Fruit fly (Drosophila melanogaster) S2 (cell line): ENCODE measurements around the gene Ype.

Experiments used
- CG8478 ChIP-seq: fragments of >200 bp; optimal IDR thresholded peaks from 2 replicates; lab custom pipeline; 2018
- CTCF ChIP-seq, 2 experiments: fragments of >200 bp; optimal IDR thresholded peaks; 2 replicates each; lab custom pipeline; 2018

- TF ChIP-seq CTCF (optimal IDR thresholded peaks at IDR 0.05; lab: Kevin White, UChicago) (peak in 1 of 2 experiments; percentile 12), CG8478 (lab: Kevin White, UChicago) (no peak)
Observed at dm6 chrX:13338113-13338512, 49.1 kb downstream of the Ype start, which contains the start of gene CG15747.
